Fruit fly (Drosophila melanogaster) whole organism, embryonic: ENCODE measurements around the gene RanGAP.

Experiments
- Adf1 ChIP-seq: fragments of 200-800 bp; sonication (Bioruptor generic); IDR thresholded peaks from 2 replicates; pipeline ENCODE4 v1.3.6; 2022; ENCODE audit warnings: missing biosample characterization, missing genetic modification characterization
- Bdp1 ChIP-seq: fragments of 200-800 bp; sonication (Bioruptor generic); optimal IDR thresholded peaks from 3 replicates; lab custom pipeline; 2016; ENCODE audit warnings: missing biosample characterization, missing genetic modification characterization
- C15 ChIP-seq: fragments of 200-800 bp; sonication (Bioruptor generic); IDR thresholded peaks from 3 replicates; pipeline ENCODE4 v1.3.6; 2022; ENCODE audit warnings: missing biosample characterization, missing genetic modification characterization
- CG1024 ChIP-seq: fragments of 200-800 bp; sonication (Bioruptor generic); IDR thresholded peaks from 2 replicates; pipeline ENCODE4 v1.3.6; 2022; ENCODE audit warnings: missing biosample characterization, missing genetic modification characterization
- CG10543 ChIP-seq: fragments of 200-800 bp; sonication (Bioruptor generic); optimal IDR thresholded peaks from 3 replicates; lab custom pipeline; 2017; ENCODE audit warnings: missing biosample characterization, mild to moderate bottlenecking, missing genetic modification characterization, moderate library complexity
- CG11093 ChIP-seq: fragments of 200-800 bp; sonication (Bioruptor generic); IDR thresholded peaks from 3 replicates; pipeline ENCODE4 v1.3.6; 2022; ENCODE audit warnings: missing biosample characterization, missing genetic modification characterization
- CG11247 ChIP-seq: fragments of 200-800 bp; sonication (Bioruptor generic); IDR thresholded peaks from 2 replicates; pipeline ENCODE4 v1.3.6; 2022; ENCODE audit warnings: missing biosample characterization, missing genetic modification characterization
- CG12769 ChIP-seq: fragments of 200-800 bp; sonication (Bioruptor generic); optimal IDR thresholded peaks from 2 replicates; lab custom pipeline; 2019; ENCODE audit warnings: missing biosample characterization, mild to moderate bottlenecking, missing genetic modification characterization, moderate library complexity
- CG13287 ChIP-seq: fragments of 200-800 bp; sonication (Bioruptor generic); IDR thresholded peaks from 2 replicates; pipeline ENCODE4 v1.3.6; 2022; ENCODE audit warnings: missing biosample characterization, missing genetic modification characterization; ENCODE audit not compliant: partially characterized antibody
- CG13296 ChIP-seq: fragments of 200-800 bp; sonication (Bioruptor generic); optimal IDR thresholded peaks from 3 replicates; lab custom pipeline; 2018; ENCODE audit warnings: missing biosample characterization, mild to moderate bottlenecking, missing genetic modification characterization
- CG14860 ChIP-seq: fragments of 200-800 bp; sonication (Bioruptor generic); IDR thresholded peaks from 3 replicates; pipeline ENCODE4 v1.3.6; 2022; ENCODE audit warnings: missing biosample characterization, missing genetic modification characterization; ENCODE audit not compliant: partially characterized antibody
- CG17568 ChIP-seq: fragments of 200-800 bp; sonication (Bioruptor generic); optimal IDR thresholded peaks from 2 replicates; lab custom pipeline; 2018; ENCODE audit warnings: missing biosample characterization, mild to moderate bottlenecking, missing genetic modification characterization, moderate library complexity
- CG17912 ChIP-seq: fragments of 200-800 bp; sonication (Bioruptor generic); optimal IDR thresholded peaks from 2 replicates; lab custom pipeline; 2018; ENCODE audit warnings: missing biosample characterization, mild to moderate bottlenecking, missing genetic modification characterization
- CG2199 ChIP-seq: fragments of 200-800 bp; sonication (Bioruptor generic); IDR thresholded peaks from 3 replicates; pipeline ENCODE4 v1.3.6; 2022; ENCODE audit warnings: missing biosample characterization, missing genetic modification characterization
- CG2712 ChIP-seq: fragments of 200-800 bp; optimal IDR thresholded peaks from 3 replicates; lab custom pipeline; 2019; ENCODE audit warnings: missing biosample characterization, mild to moderate bottlenecking, missing genetic modification characterization, moderate library complexity
- CG34376 ChIP-seq: fragments of 200-800 bp; sonication (Bioruptor generic); optimal IDR thresholded peaks from 2 replicates; lab custom pipeline; 2018; ENCODE audit warnings: missing biosample characterization, mild to moderate bottlenecking, missing genetic modification characterization
- CG7372 ChIP-seq: fragments of 200-800 bp; sonication (Bioruptor generic); IDR thresholded peaks from 2 replicates; pipeline ENCODE4 v1.3.6; 2022; ENCODE audit warnings: missing biosample characterization, missing genetic modification characterization
- CG8765 ChIP-seq: fragments of 200-800 bp; sonication (Bioruptor generic); IDR thresholded peaks from 2 replicates; pipeline ENCODE4 v1.3.6; 2022; ENCODE audit warnings: missing biosample characterization, missing genetic modification characterization
- Deaf1 ChIP-seq: fragments of 200-800 bp; optimal IDR thresholded peaks from 3 replicates; lab custom pipeline; 2019; ENCODE audit warnings: missing biosample characterization, mild to moderate bottlenecking, missing genetic modification characterization, moderate library complexity
- E2f2 ChIP-seq: fragments of 200-800 bp; sonication (Bioruptor generic); IDR thresholded peaks from 2 replicates; pipeline ENCODE4 v1.3.6; 2022; ENCODE audit warnings: missing biosample characterization, missing genetic modification characterization
- HLH4C ChIP-seq: fragments of 200-800 bp; sonication (Bioruptor generic); IDR thresholded peaks from 3 replicates; pipeline ENCODE4 v1.3.6; 2022; ENCODE audit warnings: missing biosample characterization, missing genetic modification characterization; ENCODE audit not compliant: partially characterized antibody
- HLHmδ ChIP-seq: fragments of 200-800 bp; sonication (Bioruptor generic); optimal IDR thresholded peaks from 2 replicates; lab custom pipeline; 2018; ENCODE audit warnings: missing biosample characterization, mild to moderate bottlenecking, missing genetic modification characterization, moderate library complexity
- Jarid2 ChIP-seq: fragments of 200-800 bp; sonication (Bioruptor generic); optimal IDR thresholded peaks from 3 replicates; lab custom pipeline; 2017; ENCODE audit warnings: mild to moderate bottlenecking, missing biosample characterization, missing genetic modification reagents, missing genetic modification characterization
- Lhr ChIP-seq: fragments of 200-800 bp; sonication (Bioruptor generic); optimal IDR thresholded peaks from 3 replicates; lab custom pipeline; 2017; ENCODE audit warnings: mild to moderate bottlenecking, missing biosample characterization, missing genetic modification reagents, missing genetic modification characterization
- Med ChIP-seq: fragments of 200-800 bp; sonication (Bioruptor generic); peaks from one replicate; lab custom pipeline; 2016; ENCODE audit warnings: missing biosample characterization, missing genetic modification characterization, mild to moderate bottlenecking, inconsistent platforms, moderate library complexity
- Oaz ChIP-seq: fragments of 200-800 bp; sonication (Bioruptor generic); IDR thresholded peaks from 2 replicates; pipeline ENCODE4 v1.3.6; 2022; ENCODE audit warnings: missing biosample characterization, missing genetic modification characterization
- Opbp ChIP-seq: fragments of 200-800 bp; sonication (Bioruptor generic); IDR thresholded peaks from 3 replicates; pipeline ENCODE4 v1.3.6; 2022; ENCODE audit warnings: missing biosample characterization, missing genetic modification characterization; ENCODE audit not compliant: partially characterized antibody
- Ptx1 ChIP-seq: fragments of 200-800 bp; sonication (Bioruptor generic); IDR thresholded peaks from 2 replicates; pipeline ENCODE4 v1.3.6; 2022; ENCODE audit warnings: missing biosample characterization, missing genetic modification characterization
- Rx ChIP-seq: fragments of 200-800 bp; sonication (Bioruptor generic); IDR thresholded peaks from 2 replicates; pipeline ENCODE4 v1.3.6; 2022; ENCODE audit warnings: missing biosample characterization, missing genetic modification characterization
- Six4 ChIP-seq: fragments of 200-800 bp; sonication (Bioruptor generic); optimal IDR thresholded peaks from 2 replicates; lab custom pipeline; 2016; ENCODE audit warnings: missing biosample characterization, missing genetic modification characterization
- Sox100B ChIP-seq: fragments of 200-800 bp; sonication (Bioruptor generic); optimal IDR thresholded peaks from 3 replicates; lab custom pipeline; 2018; ENCODE audit warnings: missing biosample characterization, mild to moderate bottlenecking, missing genetic modification characterization
- Sox102F ChIP-seq: fragments of 200-800 bp; sonication (Bioruptor generic); optimal IDR thresholded peaks from 2 replicates; lab custom pipeline; 2018; ENCODE audit warnings: missing biosample characterization, mild to moderate bottlenecking, missing genetic modification characterization, moderate library complexity
- Trl ChIP-seq, 3 experiments: fragments of >200 bp in 2 of 3; fragments of 200-800 bp in 1 of 3; sonication (Bioruptor generic) in 1 of 3; optimal IDR thresholded peaks; 2 replicates in 1 of 3; 3 replicates in 2 of 3; lab custom pipeline; 2016 to 2017; ENCODE audit warnings: missing biosample characterization in 1 of 3, missing genetic modification characterization in 1 of 3
- bigmax ChIP-seq: fragments of 200-800 bp; sonication (Bioruptor generic); optimal IDR thresholded peaks from 2 replicates; lab custom pipeline; 2018; ENCODE audit warnings: missing biosample characterization, mild to moderate bottlenecking, missing genetic modification characterization
- cg ChIP-seq: fragments of 200-800 bp; sonication (Bioruptor generic); optimal IDR thresholded peaks from 3 replicates; lab custom pipeline; 2019; ENCODE audit warnings: missing biosample characterization, mild to moderate bottlenecking, missing genetic modification characterization, moderate library complexity
- chinmo ChIP-seq: fragments of 200-800 bp; sonication (Bioruptor generic); IDR thresholded peaks from 4 replicates; pipeline ENCODE4 v1.3.6; 2022; ENCODE audit warnings: missing biosample characterization, missing genetic modification characterization; ENCODE audit not compliant: partially characterized antibody
- esg ChIP-seq: fragments of 200-800 bp; sonication (Bioruptor generic); conservative IDR thresholded peaks from 2 replicates; pipeline ENCODE4 v1.3.6; 2022; ENCODE audit warnings: missing biosample characterization, missing genetic modification characterization
- eve ChIP-seq, 2 experiments: fragments of >200 bp; optimal IDR thresholded peaks; 2 replicates each; lab custom pipeline; 2017; ENCODE audit warnings: missing biosample characterization in 2 of 2, missing genetic modification characterization in 2 of 2
- jing ChIP-seq: fragments of 200-800 bp; sonication (Bioruptor generic); optimal IDR thresholded peaks from 2 replicates; lab custom pipeline; 2018; ENCODE audit warnings: missing biosample characterization, mild to moderate bottlenecking, missing genetic modification characterization
- onecut ChIP-seq: fragments of 200-800 bp; sonication (Bioruptor generic); IDR thresholded peaks from 2 replicates; pipeline ENCODE4 v1.3.6; 2022; ENCODE audit warnings: missing biosample characterization, missing genetic modification characterization
- psq ChIP-seq: fragments of 200-800 bp; sonication (Bioruptor generic); optimal IDR thresholded peaks from 2 replicates; lab custom pipeline; 2017; ENCODE audit warnings: missing biosample characterization, missing genetic modification characterization
- rib ChIP-seq: fragments of 200-800 bp; sonication (Bioruptor generic); IDR thresholded peaks from 2 replicates; pipeline ENCODE4 v1.3.6; 2022; ENCODE audit warnings: missing biosample characterization, missing genetic modification characterization
- sd ChIP-seq: fragments of 200-800 bp; sonication (Bioruptor generic); optimal IDR thresholded peaks from 3 replicates; lab custom pipeline; 2018; ENCODE audit warnings: missing biosample characterization, mild to moderate bottlenecking, missing genetic modification characterization, moderate library complexity
- twi ChIP-seq: fragments of 200-800 bp; optimal IDR thresholded peaks from 2 replicates; lab custom pipeline; 2019; ENCODE audit warnings: missing biosample characterization, mild to moderate bottlenecking, missing genetic modification characterization, moderate library complexity
- wor ChIP-seq: fragments of 200-800 bp; sonication (Bioruptor generic); IDR thresholded peaks from 2 replicates; pipeline ENCODE4 v1.3.6; 2022; ENCODE audit warnings: missing biosample characterization, missing genetic modification characterization
- z ChIP-seq: fragments of 200-800 bp; sonication (Bioruptor generic); IDR thresholded peaks from 3 replicates; pipeline ENCODE4 v1.3.6; 2022; ENCODE audit warnings: missing biosample characterization, missing genetic modification characterization
- zen ChIP-seq: fragments of 200-800 bp; sonication (Bioruptor generic); optimal IDR thresholded peaks from 3 replicates; lab custom pipeline; 2018; ENCODE audit warnings: missing biosample characterization, mild to moderate bottlenecking, missing genetic modification characterization, moderate library complexity

Gene RanGAP

dm6 chr2L:19413118-19413893 is 28.5 kb upstream of the RanGAP start (continued):
- no peak for TF ChIP-seq Oaz (GFP tag; lab: Robert Waterston, UW)
- TF ChIP-seq Opbp (GFP tag; lab: Robert Waterston, UW): no peak
- TF ChIP-seq CG14860 (GFP tag; lab: Robert Waterston, UW): no peak
- no peak for TF ChIP-seq C15 (GFP tag; lab: Robert Waterston, UW)
- TF ChIP-seq wor: no peak
- TF ChIP-seq rib (GFP tag; lab: Robert Waterston, UW): no peak
- TF ChIP-seq twi (tag; lab: Kevin White, UChicago): peak; percentile 16
- no peak for TF ChIP-seq CG8765 (GFP tag; lab: Robert Waterston, UW)
- no peak for TF ChIP-seq CG11247 (GFP tag; lab: Robert Waterston, UW)
- TF ChIP-seq CG17912 (GFP tag; lab: Kevin White, UChicago): no peak
- no peak for TF ChIP-seq Six4 (GFP tag; lab: Kevin White, UChicago)
- TF ChIP-seq CG12769: peak; percentile 45
- TF ChIP-seq CG11093 (GFP tag; lab: Robert Waterston, UW): no peak
- no peak for TF ChIP-seq E2f2 (GFP tag; lab: Robert Waterston, UW)
- no peak for TF ChIP-seq Rx (GFP tag; lab: Robert Waterston, UW)
- no peak for TF ChIP-seq psq
- TF ChIP-seq Sox100B (GFP tag; lab: Kevin White, UChicago): no peak
- TF ChIP-seq Ptx1 (GFP tag; lab: Robert Waterston, UW): no peak
- no peak for TF ChIP-seq chinmo
- peak; percentile 15 for TF ChIP-seq Sox102F (GFP tag; lab: Kevin White, UChicago)
- no peak for TF ChIP-seq CG7372 (GFP tag; lab: Robert Waterston, UW)
- peak; percentile 13 for TF ChIP-seq CG2712 (tag; lab: Kevin White, UChicago)
- TF ChIP-seq jing (GFP tag; lab: Kevin White, UChicago): no peak

DNA sequence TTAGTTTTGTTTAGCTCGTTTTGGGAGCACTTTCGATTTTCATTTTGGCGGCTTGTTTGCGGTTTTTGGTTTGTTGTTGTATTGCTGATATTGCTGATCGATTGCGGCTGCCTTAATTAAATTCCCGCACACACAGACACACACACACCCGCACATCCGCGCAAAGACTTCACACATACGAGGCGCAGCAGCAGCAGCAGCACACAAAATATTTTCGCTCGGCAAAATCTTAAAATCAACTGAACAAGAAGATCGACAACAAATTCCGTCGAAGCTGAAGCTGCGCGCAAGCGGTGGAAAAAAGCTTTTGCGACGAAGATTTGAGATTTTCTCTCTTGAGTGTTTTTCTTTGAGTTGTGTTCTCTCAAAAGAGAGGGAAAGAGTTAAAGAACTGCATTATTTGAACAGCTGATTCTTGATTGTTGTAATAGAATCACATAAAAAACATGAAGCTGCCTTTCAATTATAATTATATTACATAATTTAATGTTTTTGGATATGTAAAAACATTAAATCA is 27.5 kb upstream of the RanGAP start:
- peak; percentile 3 for TF ChIP-seq CG17568 (GFP tag; lab: Kevin White, UChicago)
- TF ChIP-seq CG13296 (GFP tag; lab: Kevin White, UChicago): peak; percentile 8
- no peak for TF ChIP-seq CG1024 (GFP tag; lab: Robert Waterston, UW)
- peak; percentile 9 for TF ChIP-seq Deaf1 (tag; lab: Kevin White, UChicago)
- no peak for TF ChIP-seq bigmax (GFP tag; lab: Kevin White, UChicago)
- no peak for TF ChIP-seq zen (tag; lab: Kevin White, UChicago)
- peak; percentile 34 for TF ChIP-seq cg (GFP tag; lab: Kevin White, UChicago)
- peak; percentile 17 for TF ChIP-seq Jarid2 (GFP tag; lab: Kevin White, UChicago)
- TF ChIP-seq Trl (optimal IDR thresholded peaks at IDR 0.05; lab: Kevin White, UChicago): peak; percentile 19 to 34
- no peak for TF ChIP-seq Trl (GFP tag; optimal IDR thresholded peaks at IDR 0.05; lab: Kevin White, UChicago)
- TF ChIP-seq twi (tag; lab: Kevin White, UChicago): no peak
- TF ChIP-seq CG2199 (GFP tag; lab: Robert Waterston, UW): 0 out of 3 replicates have a peak, but pooled peaks have one; percentile 19
- TF ChIP-seq chinmo: peak; percentile 66; the same call in 3 of the 4 replicates
- peak; percentile 93 for TF ChIP-seq z (GFP tag; lab: Robert Waterston, UW)
- TF ChIP-seq Lhr: no peak
- no peak for TF ChIP-seq HLHmδ (GFP tag; lab: Kevin White, UChicago)
- peak; percentile 33 for TF ChIP-seq Med
- TF ChIP-seq CG10543 (GFP tag; lab: Kevin White, UChicago): peak; percentile 4
- no peak for TF ChIP-seq esg (GFP tag; lab: Robert Waterston, UW)
- TF ChIP-seq Bdp1 (GFP tag; lab: Kevin White, UChicago): no peak
- TF ChIP-seq eve (GFP tag; optimal IDR thresholded peaks at IDR 0.05; lab: Kevin White, UChicago): no peak
- peak; percentile 26; the same call in 1 of the 2 replicates for TF ChIP-seq Adf1 (GFP tag; lab: Robert Waterston, UW)
- peak; percentile 20; the same call in 1 of the 2 replicates for TF ChIP-seq CG13287
- peak; percentile 61 for TF ChIP-seq sd (tag; lab: Kevin White, UChicago)
- TF ChIP-seq onecut (GFP tag; lab: Robert Waterston, UW): no peak
- peak; percentile 11 for TF ChIP-seq CG34376 (GFP tag; lab: Kevin White, UChicago)
- TF ChIP-seq HLH4C (GFP tag; lab: Robert Waterston, UW): no peak
